Worm (Caenorhabditis elegans) whole organism, L1 larva: ENCODE results near the gene B0034.1.
A peak's percentile ranks its signal among the peaks of the same experiment; 100 is the strongest.

Source experiments
- C16A3.4 ChIP-seq: fragments of 150-350 bp; optimal IDR thresholded peaks from 2 replicates; lab custom pipeline; 2014; ENCODE audit warnings: missing biosample characterization, missing genetic modification characterization
- C34B4.2 ChIP-seq: sonication (generic microtip); optimal IDR thresholded peaks from 2 replicates; lab custom pipeline; 2017; ENCODE audit warnings: mild to moderate bottlenecking, missing genetic modification characterization, missing compliant biosample characterization
- F16B12.6 ChIP-seq: fragments of 150-350 bp; optimal IDR thresholded peaks from 2 replicates; lab custom pipeline; 2014; ENCODE audit warnings: missing biosample characterization, missing genetic modification characterization
- Y116A8C.19 ChIP-seq: sonication (generic microtip); optimal IDR thresholded peaks from 2 replicates; lab custom pipeline; 2016; ENCODE audit warnings: missing compliant biosample characterization, missing genetic modification characterization, borderline replicate concordance
- alr-1 ChIP-seq: fragments of 200-800 bp; sonication (Bioruptor generic); optimal IDR thresholded peaks from 2 replicates; lab custom pipeline; 2018; ENCODE audit warnings: borderline replicate concordance, mild to moderate bottlenecking, missing genetic modification characterization, missing compliant biosample characterization
- ama-1 ChIP-seq: fragments of 150-350 bp; optimal IDR thresholded peaks from 2 replicates; lab custom pipeline; 2014
- blmp-1 ChIP-seq: fragments of 150-350 bp; optimal IDR thresholded peaks from 2 replicates; lab custom pipeline; 2014; ENCODE audit warnings: missing biosample characterization, missing genetic modification characterization
- ceh-63 ChIP-seq: fragments of 200-800 bp; sonication (Bioruptor generic); optimal IDR thresholded peaks from 2 replicates; lab custom pipeline; 2018; ENCODE audit warnings: mild to moderate bottlenecking, missing genetic modification characterization, missing compliant biosample characterization
- ceh-8 ChIP-seq: fragments of 200-800 bp; sonication (Bioruptor generic); optimal IDR thresholded peaks from 2 replicates; lab custom pipeline; 2018; ENCODE audit warnings: mild to moderate bottlenecking, missing genetic modification characterization, moderate library complexity, missing compliant biosample characterization
- ceh-88 ChIP-seq: fragments of 200-800 bp; sonication (Bioruptor generic); IDR thresholded peaks from 2 replicates; pipeline ENCODE4 v1.3.6; 2022; ENCODE audit warnings: missing genetic modification characterization, missing compliant biosample characterization
- dpl-1 ChIP-seq, 3 experiments: fragments of 150-350 bp in 2 of 3; sonication (generic microtip) in 1 of 3; optimal IDR thresholded peaks; 2 replicates each; lab custom pipeline; 2014 to 2017; ENCODE audit warnings: missing biosample characterization in 3 of 3, missing genetic modification characterization in 3 of 3, missing genetic modification reagents in 3 of 3
- dsc-1 ChIP-seq: sonication (generic microtip); optimal IDR thresholded peaks from 2 replicates; lab custom pipeline; 2016; ENCODE audit warnings: mild to moderate bottlenecking, missing genetic modification characterization, missing compliant biosample characterization
- efl-1 ChIP-seq, 4 experiments: fragments of 150-350 bp; optimal IDR thresholded peaks in 3 of 4; peaks in 1 of 4; 1 replicate in 1 of 4; 2 replicates in 3 of 4; lab custom pipeline; 2014; ENCODE audit warnings: missing biosample characterization in 2 of 4, missing genetic modification characterization in 2 of 4, missing genetic modification reagents in 2 of 4
- efl-3 ChIP-seq: fragments of 200-800 bp; sonication (Bioruptor generic); optimal IDR thresholded peaks from 2 replicates; lab custom pipeline; 2018; ENCODE audit warnings: mild to moderate bottlenecking, missing genetic modification characterization, missing compliant biosample characterization
- egl-13 ChIP-seq: sonication (generic microtip); optimal IDR thresholded peaks from 2 replicates; lab custom pipeline; 2016; ENCODE audit warnings: missing genotype, missing genetic modification reagents, missing genetic modification characterization, missing compliant biosample characterization
- egl-27 ChIP-seq, 2 experiments: fragments of 150-350 bp in 1 of 2; sonication (generic microtip); optimal IDR thresholded peaks; 3 replicates each; lab custom pipeline; 2017 to 2018; ENCODE audit warnings: missing biosample characterization in 2 of 2, missing genetic modification characterization in 2 of 2, missing genetic modification reagents in 2 of 2
- elt-3 ChIP-seq, 6 experiments: fragments of 150-350 bp in 1 of 6; sonication (generic microtip); optimal IDR thresholded peaks; 2 replicates each; lab custom pipeline; 2017 to 2018; ENCODE audit warnings: missing biosample characterization in 6 of 6, missing genetic modification characterization in 6 of 6, inconsistent platforms in 1 of 6
- ets-5 ChIP-seq: fragments of 200-800 bp; sonication (Bioruptor generic); IDR thresholded peaks from 2 replicates; pipeline ENCODE4 v1.3.6; 2022; ENCODE audit warnings: missing genetic modification characterization, missing compliant biosample characterization
- fkh-10 ChIP-seq: sonication (generic microtip); optimal IDR thresholded peaks from 2 replicates; lab custom pipeline; 2017; ENCODE audit warnings: missing biosample characterization, missing genetic modification reagents, missing genetic modification characterization
- fkh-4 ChIP-seq: sonication (generic microtip); optimal IDR thresholded peaks from 2 replicates; lab custom pipeline; 2016; ENCODE audit warnings: missing compliant biosample characterization, missing genetic modification characterization, borderline replicate concordance
- fkh-8 ChIP-seq: sonication (generic microtip); optimal IDR thresholded peaks from 2 replicates; lab custom pipeline; 2016; ENCODE audit warnings: mild to moderate bottlenecking, missing genetic modification characterization, missing compliant biosample characterization
- grh-1 ChIP-seq: fragments of 200-800 bp; sonication (Bioruptor generic); IDR thresholded peaks from 2 replicates; pipeline ENCODE4 v1.3.6; 2022; ENCODE audit warnings: missing genetic modification reagents, missing genetic modification characterization, missing compliant biosample characterization
- hlh-17 ChIP-seq: fragments of 200-800 bp; sonication (Bioruptor generic); optimal IDR thresholded peaks from 2 replicates; lab custom pipeline; 2018; ENCODE audit warnings: missing genetic modification characterization, mild to moderate bottlenecking, missing compliant biosample characterization, moderate library complexity, borderline replicate concordance
- jun-1 ChIP-seq: fragments of 150-350 bp; optimal IDR thresholded peaks from 2 replicates; lab custom pipeline; 2014; ENCODE audit warnings: missing biosample characterization, missing genetic modification reagents, missing genetic modification characterization
- lin-13 ChIP-seq: fragments of 150-350 bp; optimal IDR thresholded peaks from 2 replicates; lab custom pipeline; 2014; ENCODE audit warnings: missing biosample characterization, missing genetic modification reagents, missing genetic modification characterization
- lin-14 ChIP-seq: fragments of 200-800 bp; sonication (Bioruptor generic); optimal IDR thresholded peaks from 2 replicates; lab custom pipeline; 2018; ENCODE audit warnings: mild to moderate bottlenecking, missing genetic modification characterization, moderate library complexity, missing compliant biosample characterization
- lin-35 ChIP-seq, 2 experiments: fragments of 150-350 bp; optimal IDR thresholded peaks; 2 replicates each; lab custom pipeline; 2014; ENCODE audit warnings: missing biosample characterization in 2 of 2, missing genetic modification characterization in 2 of 2, missing genetic modification reagents in 2 of 2
- lir-3 ChIP-seq: sonication (generic microtip); optimal IDR thresholded peaks from 2 replicates; lab custom pipeline; 2016; ENCODE audit warnings: mild to moderate bottlenecking, missing genetic modification characterization, moderate library complexity, missing compliant biosample characterization; ENCODE audit not compliant: poor library complexity
- lsy-2 ChIP-seq, 2 experiments: fragments of 150-350 bp; optimal IDR thresholded peaks; 2 replicates each; lab custom pipeline; 2014; ENCODE audit warnings: missing biosample characterization in 2 of 2, missing genetic modification characterization in 2 of 2
- mef-2 ChIP-seq: fragments of 150-350 bp; optimal IDR thresholded peaks from 2 replicates; lab custom pipeline; 2014; ENCODE audit warnings: missing biosample characterization, missing genetic modification characterization
- nhr-76 ChIP-seq: sonication (generic microtip); optimal IDR thresholded peaks from 2 replicates; lab custom pipeline; 2017; ENCODE audit warnings: missing biosample characterization, missing genetic modification characterization
- pag-3 ChIP-seq: sonication (generic microtip); optimal IDR thresholded peaks from 2 replicates; lab custom pipeline; 2017; ENCODE audit warnings: missing genetic modification characterization, mild to moderate bottlenecking, missing compliant biosample characterization, antibody characterized with exemption, borderline replicate concordance; ENCODE audit not compliant: insufficient read depth
- pax-3 ChIP-seq: fragments of 200-800 bp; sonication (Bioruptor generic); optimal IDR thresholded peaks from 2 replicates; lab custom pipeline; 2018; ENCODE audit warnings: mild to moderate bottlenecking, missing genetic modification characterization, moderate library complexity, missing compliant biosample characterization
- pqm-1 ChIP-seq: sonication (generic microtip); optimal IDR thresholded peaks from 3 replicates; lab custom pipeline; 2017; ENCODE audit warnings: missing biosample characterization, missing genetic modification characterization
- rnt-1 ChIP-seq: sonication (generic microtip); optimal IDR thresholded peaks from 2 replicates; lab custom pipeline; 2016; ENCODE audit warnings: mild to moderate bottlenecking, missing genetic modification characterization, moderate library complexity, missing compliant biosample characterization
- skn-1 ChIP-seq: fragments of 150-350 bp; optimal IDR thresholded peaks from 2 replicates; lab custom pipeline; 2014; ENCODE audit warnings: missing biosample characterization, missing genetic modification characterization
- snpc-4 ChIP-seq: fragments of 150-350 bp; optimal IDR thresholded peaks from 2 replicates; lab custom pipeline; 2014; ENCODE audit warnings: missing biosample characterization, missing genetic modification characterization
- snu-23 ChIP-seq: sonication (generic microtip); optimal IDR thresholded peaks from 2 replicates; lab custom pipeline; 2016; ENCODE audit warnings: missing genetic modification characterization, missing compliant biosample characterization
- sup-37 ChIP-seq: fragments of 200-800 bp; sonication (Bioruptor generic); optimal IDR thresholded peaks from 2 replicates; lab custom pipeline; 2018; ENCODE audit warnings: mild to moderate bottlenecking, missing genetic modification characterization, missing compliant biosample characterization
- tbx-2 ChIP-seq: sonication (generic microtip); optimal IDR thresholded peaks from 2 replicates; lab custom pipeline; 2016; ENCODE audit warnings: missing genetic modification characterization, missing compliant biosample characterization
- unc-130 ChIP-seq: fragments of 150-350 bp; optimal IDR thresholded peaks from 2 replicates; lab custom pipeline; 2017; ENCODE audit warnings: missing biosample characterization, missing genetic modification characterization, inconsistent platforms
- unc-30 ChIP-seq: sonication (generic microtip); optimal IDR thresholded peaks from 2 replicates; lab custom pipeline; 2017; ENCODE audit warnings: missing biosample characterization, missing genetic modification characterization
- unc-86 ChIP-seq: sonication (generic microtip); optimal IDR thresholded peaks from 2 replicates; lab custom pipeline; 2016; ENCODE audit warnings: missing genetic modification characterization, missing compliant biosample characterization
- vab-15 ChIP-seq: sonication (generic microtip); optimal IDR thresholded peaks from 2 replicates; lab custom pipeline; 2017; ENCODE audit warnings: missing genotype, mild to moderate bottlenecking, missing genetic modification characterization, missing compliant biosample characterization
- ztf-11 ChIP-seq, 2 experiments: sonication (generic microtip); optimal IDR thresholded peaks; 2 replicates each; lab custom pipeline; 2016 to 2017; ENCODE audit warnings: missing genetic modification characterization in 2 of 2, missing biosample characterization in 1 of 2, missing compliant biosample characterization in 1 of 2

The B0034.1 gene

DNA sequence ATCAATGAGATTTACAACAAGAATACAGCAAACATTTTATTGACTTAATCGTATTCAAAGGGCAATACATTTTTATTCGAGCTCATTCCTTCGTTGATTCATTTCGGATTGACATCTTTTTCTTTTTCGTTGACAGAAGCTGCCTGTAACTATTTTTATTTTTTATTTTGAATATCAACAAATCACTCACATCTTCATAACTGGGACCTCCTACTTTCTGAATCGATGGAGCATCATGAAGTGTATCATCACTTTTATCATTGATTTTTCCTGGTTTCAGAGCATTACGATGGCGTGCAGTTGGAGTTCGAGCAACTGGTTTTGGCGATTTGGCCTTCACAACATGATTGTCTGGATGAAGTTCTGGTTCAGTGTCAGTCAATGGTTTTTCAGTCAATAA is at the start of gene B0034.1:
Gene B0034.1, plus strand, starts transcription at position 301 of the 400 bp plus-strand sequence.
- TF ChIP-seq unc-130: no peak

- TF ChIP-seq lsy-2 (tag; optimal IDR thresholded peaks at IDR 0.05; lab: Kevin White, UChicago): no peak
- no peak for TF ChIP-seq C34B4.2 (tag; lab: Kevin White, UChicago)
- peak in 1 of 2 experiments; percentile 9 for TF ChIP-seq efl-1 (optimal IDR thresholded peaks at IDR 0.05; lab: Kevin White, UChicago)
- TF ChIP-seq efl-1 (GFP tag; optimal IDR thresholded peaks at IDR 0.05 in 1 of 2; lab: Kevin White, UChicago): peak; percentile 17 to 91
- TF ChIP-seq ets-5 (GFP tag; lab: Robert Waterston, UW): no peak
- TF ChIP-seq snu-23: no peak
- TF ChIP-seq lin-14: no peak
- no peak for TF ChIP-seq egl-27 (tag; optimal IDR thresholded peaks at IDR 0.05; lab: Kevin White, UChicago)
- TF ChIP-seq grh-1: no peak
- no peak for TF ChIP-seq efl-3 (GFP tag; lab: Kevin White, UChicago)
- no peak for TF ChIP-seq fkh-4
- TF ChIP-seq rnt-1 (tag; lab: Kevin White, UChicago): no peak
- no peak for TF ChIP-seq nhr-76 (tag; lab: Kevin White, UChicago)
- peak in 1 of 3 experiments; percentile 49 for TF ChIP-seq dpl-1 (GFP tag; optimal IDR thresholded peaks at IDR 0.05; lab: Kevin White, UChicago)
- no peak for TF ChIP-seq alr-1 (tag; lab: Kevin White, UChicago)
- no peak for TF ChIP-seq ceh-63 (GFP tag; lab: Kevin White, UChicago)
- no peak for TF ChIP-seq unc-30 (tag; lab: Kevin White, UChicago)
- TF ChIP-seq C16A3.4 (tag; lab: Kevin White, UChicago): no peak
- TF ChIP-seq pag-3 (tag; lab: Kevin White, UChicago): no peak
- peak; percentile 86 for TF ChIP-seq blmp-1 (tag; lab: Kevin White, UChicago)
- TF ChIP-seq lin-35 (GFP tag; optimal IDR thresholded peaks at IDR 0.05; lab: Kevin White, UChicago): peak in 1 of 2 experiments; percentile 28
- TF ChIP-seq egl-13 (tag; lab: Kevin White, UChicago): no peak
- no peak for TF ChIP-seq elt-3 (tag; optimal IDR thresholded peaks at IDR 0.05; lab: Kevin White, UChicago)
- TF ChIP-seq tbx-2: no peak
Measured at ce11 chrII:5921620-5922019, 46.5 kb upstream of the B0034.1 start, which contains the start of gene vrk-1. TSS of gene vrk-1 (plus strand) at chrII:5921967.

ce11 chrII:5928502-5928901 is 39.6 kb upstream of the B0034.1 start, which contains the start of gene egl-44:
TSS of gene egl-44 (plus strand) at chrII:5928802.
- TF ChIP-seq rnt-1 (tag; lab: Kevin White, UChicago) (no peak), ama-1 (no peak), ztf-11 (tag; optimal IDR thresholded peaks at IDR 0.05; lab: Kevin White, UChicago) (no peak), lir-3 (tag; lab: Kevin White, UChicago) (no peak), sup-37 (GFP tag; lab: Kevin White, UChicago) (no peak), unc-86 (tag; lab: Kevin White, UChicago) (no peak), egl-27 (tag; optimal IDR thresholded peaks at IDR 0.05; lab: Kevin White, UChicago) (no peak)

ce11 chrII:5930095-5930653 is 38.0 kb upstream of the B0034.1 start:
- no peak for TF ChIP-seq fkh-10 (GFP tag; lab: Kevin White, UChicago)
- TF ChIP-seq pqm-1: no peak
- TF ChIP-seq egl-27 (tag; optimal IDR thresholded peaks at IDR 0.05; lab: Kevin White, UChicago): no peak
- TF ChIP-seq snpc-4: no peak
- TF ChIP-seq mef-2 (tag; lab: Kevin White, UChicago): no peak
- TF ChIP-seq vab-15 (tag; lab: Kevin White, UChicago): no peak
- TF ChIP-seq skn-1 (tag; lab: Kevin White, UChicago): no peak
- peak; percentile 42 for TF ChIP-seq lin-14
- no peak for TF ChIP-seq ceh-88 (GFP tag; lab: Robert Waterston, UW)
- TF ChIP-seq dsc-1 (tag; lab: Kevin White, UChicago): no peak
- TF ChIP-seq fkh-8 (tag; lab: Kevin White, UChicago): no peak
- TF ChIP-seq ama-1: no peak
- TF ChIP-seq efl-1 (optimal IDR thresholded peaks at IDR 0.05; lab: Kevin White, UChicago): no peak
- TF ChIP-seq efl-1 (GFP tag; optimal IDR thresholded peaks at IDR 0.05 in 1 of 2; lab: Kevin White, UChicago): no peak
- TF ChIP-seq ztf-11 (tag; optimal IDR thresholded peaks at IDR 0.05; lab: Kevin White, UChicago): no peak
- TF ChIP-seq F16B12.6: no peak
- TF ChIP-seq jun-1 (tag; lab: Kevin White, UChicago): peak; percentile 18
- no peak for TF ChIP-seq lin-13 (GFP tag; lab: Kevin White, UChicago)
- TF ChIP-seq Y116A8C.19 (tag; lab: Kevin White, UChicago): no peak
- TF ChIP-seq ceh-8 (GFP tag; lab: Kevin White, UChicago): no peak
- no peak for TF ChIP-seq egl-13 (tag; lab: Kevin White, UChicago)
- no peak for TF ChIP-seq pax-3 (tag; lab: Kevin White, UChicago)
- no peak for TF ChIP-seq hlh-17 (GFP tag; lab: Kevin White, UChicago)
